Worm (Caenorhabditis elegans) whole organism, late embryonic: ENCODE measurements around the gene inpp-1.

Source experiments
- nfya-1 ChIP-seq: sonication (generic microtip); optimal IDR thresholded peaks from 2 replicates; lab custom pipeline; 2017; ENCODE audit warnings: missing genetic modification characterization, mild to moderate bottlenecking, missing compliant biosample characterization, antibody characterized with exemption, moderate library complexity
- unc-3 ChIP-seq, 2 experiments: fragments of 200-800 bp in 1 of 2; sonication (Bioruptor generic) in 1 of 2; sonication (generic microtip) in 1 of 2; conservative IDR thresholded peaks in 1 of 2; optimal IDR thresholded peaks in 1 of 2; 2 replicates each; pipeline versions ENCODE4 v1.3.6 to Lab custom; 2016 to 2022; ENCODE audit warnings: missing compliant biosample characterization in 2 of 2, missing genetic modification characterization in 2 of 2, missing genetic modification reagents in 1 of 2
- unc-86 ChIP-seq: sonication (generic microtip); optimal IDR thresholded peaks from 2 replicates; lab custom pipeline; 2016; ENCODE audit warnings: missing genetic modification characterization, missing compliant biosample characterization

DNA sequence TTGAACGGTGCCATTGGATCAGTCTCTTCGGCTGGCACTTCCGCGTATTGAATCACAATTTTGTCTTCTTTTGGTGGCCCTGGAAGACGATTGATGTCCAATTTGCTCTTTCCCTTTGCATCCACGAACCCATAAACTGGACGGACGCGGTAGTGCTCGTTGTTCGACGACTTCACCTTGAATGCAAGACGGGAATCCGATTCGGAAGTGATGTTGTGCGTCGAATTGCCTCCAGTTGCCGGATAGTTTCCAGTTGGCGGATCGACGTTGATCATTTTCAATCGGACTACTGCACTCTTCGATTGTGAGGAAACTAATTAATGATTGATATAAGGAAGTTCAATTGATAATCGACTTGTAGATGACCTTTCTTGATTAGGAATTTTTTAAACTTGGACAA lies 35.4 kb downstream of the inpp-1 start, which contains the start of gene ssp-34:
- no peak for TF ChIP-seq unc-86 (tag; lab: Kevin White, UChicago)
- TF ChIP-seq nfya-1 (tag; lab: Kevin White, UChicago): no peak
- TF ChIP-seq unc-3 (GFP tag; conservative IDR thresholded peaks at IDR 0.05; lab: Robert Waterston, UW): no peak
- TF ChIP-seq unc-3 (tag; optimal IDR thresholded peaks at IDR 0.05; lab: Kevin White, UChicago): no peak
